Fruit fly (Drosophila melanogaster): Measurements from ENCODE around the gene CG42570.
A peak's percentile ranks its signal among the peaks of the same experiment; 100 is the strongest.

Gene CG42570

DNA sequence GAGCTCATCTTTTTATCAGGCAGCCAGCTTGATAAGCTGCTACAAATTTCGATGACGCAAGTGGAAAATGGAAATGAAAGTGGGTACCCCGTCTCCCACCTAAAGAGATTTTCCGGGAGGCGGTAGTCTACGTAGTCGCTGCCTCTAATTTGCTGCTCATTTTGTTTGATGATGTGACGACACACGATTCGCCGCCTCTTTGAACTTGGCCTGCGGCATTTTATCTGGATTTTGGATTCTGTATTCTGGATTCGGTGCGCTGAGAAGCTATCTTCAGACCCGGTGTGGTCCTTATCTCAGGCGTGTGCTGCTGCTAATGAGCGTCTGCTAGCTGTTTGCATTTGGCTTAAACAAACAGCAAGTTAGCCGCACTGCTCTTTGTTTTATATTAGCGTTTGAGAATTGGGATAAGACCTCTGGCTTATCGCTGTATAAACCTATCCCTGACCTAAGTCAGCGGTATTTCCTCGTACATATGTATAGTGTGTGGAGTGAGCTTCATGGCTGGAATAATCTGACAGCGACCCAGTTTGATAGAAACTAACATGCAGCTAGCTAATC lies 3.6 kb upstream of the CG42570 start (continued):
- TF ChIP-seq dmrt99B (tag; optimal IDR thresholded peaks at IDR 0.05) (peak; percentile 20), CG17912 (GFP tag; optimal IDR thresholded peaks at IDR 0.05) (peak; percentile 7), CG10209 (GFP tag; optimal IDR thresholded peaks at IDR 0.05) (peak; percentile 77), CG1647 (GFP tag; optimal IDR thresholded peaks at IDR 0.05) (peak; percentile 36), chif (GFP tag; optimal IDR thresholded peaks at IDR 0.05) (peak; percentile 42 to 48), mam (GFP tag; optimal IDR thresholded peaks at IDR 0.05) (peak; percentile 28), CG7556 (GFP tag; optimal IDR thresholded peaks at IDR 0.05) (peak; percentile 43), so (GFP tag; IDR thresholded peaks at IDR 0.05) (0 out of 3 replicates have a peak, but pooled peaks have one; percentile 62), CG11456 (GFP tag; IDR thresholded peaks at IDR 0.05) (peak; percentile 63; the same call in 2 of the 3 replicates), dati (GFP tag; IDR thresholded peaks at IDR 0.05) (no peak), fu2 (GFP tag; optimal IDR thresholded peaks at IDR 0.05) (no peak), Six4 (GFP tag; optimal IDR thresholded peaks at IDR 0.05) (no peak), CG2678 (tag; optimal IDR thresholded peaks at IDR 0.05) (peak; percentile 71), disco-r (GFP tag; optimal IDR thresholded peaks at IDR 0.05) (peak; percentile 45), Sox100B (GFP tag; optimal IDR thresholded peaks at IDR 0.05) (peak; percentile 42), CG9876 (GFP tag; optimal IDR thresholded peaks at IDR 0.05) (peak; percentile 29), nau (GFP tag; optimal IDR thresholded peaks at IDR 0.05) (peak; percentile 75), HHEX (GFP tag; optimal IDR thresholded peaks at IDR 0.05) (peak; percentile 73), CG13624 (GFP tag; optimal IDR thresholded peaks at IDR 0.05) (peak; percentile 30), ato (GFP tag; IDR thresholded peaks at IDR 0.05; ENCODE audit: partially characterized antibody) (no peak), Mes4 (GFP tag; optimal IDR thresholded peaks at IDR 0.05) (peak; percentile 58), ttk (GFP tag; IDR thresholded peaks at IDR 0.05) (0 out of 2 replicates have a peak, but pooled peaks have one; percentile 17), mirr (GFP tag; optimal IDR thresholded peaks at IDR 0.05) (peak; percentile 16), CG2202 (tag; optimal IDR thresholded peaks at IDR 0.05) (peak; percentile 67), CG17385 (GFP tag; optimal IDR thresholded peaks at IDR 0.05) (peak; percentile 22), CG4360 (GFP tag; IDR thresholded peaks at IDR 0.05) (peak; percentile 60), CG4854 (GFP tag; optimal IDR thresholded peaks at IDR 0.05) (peak; percentile 74), ind (GFP tag; optimal IDR thresholded peaks at IDR 0.05) (peak; percentile 0), bsh (GFP tag; optimal IDR thresholded peaks at IDR 0.05) (peak in 1 of 2 experiments; percentile 67), CG1233 (GFP tag; optimal IDR thresholded peaks at IDR 0.05) (peak; percentile 74), usp (GFP tag; optimal IDR thresholded peaks at IDR 0.05) (no peak), CG11398 (GFP tag; optimal IDR thresholded peaks at IDR 0.05) (peak; percentile 78), Fer1 (GFP tag; optimal IDR thresholded peaks at IDR 0.05) (peak; percentile 69), CG2116 (GFP tag; optimal IDR thresholded peaks at IDR 0.05) (peak; percentile 20), CG1602 (GFP tag; optimal IDR thresholded peaks at IDR 0.05) (peak; percentile 41), onecut (GFP tag; IDR thresholded peaks at IDR 0.05) (peak; percentile 50; the same call in 1 of the 2 replicates), pum (GFP tag; optimal IDR thresholded peaks at IDR 0.05) (peak; percentile 42), kah (GFP tag; optimal IDR thresholded peaks at IDR 0.05) (no peak), CG8388 (GFP tag; optimal IDR thresholded peaks at IDR 0.05) (no peak), CG14965 (GFP tag; optimal IDR thresholded peaks at IDR 0.05; ENCODE audit: borderline replicate concordance) (peak; percentile 48), CG15696 (tag; optimal IDR thresholded peaks at IDR 0.05) (peak; percentile 69), nerfin-1 (tag; optimal IDR thresholded peaks at IDR 0.05) (peak; percentile 7), fd3F (GFP tag; optimal IDR thresholded peaks at IDR 0.05) (peak; percentile 44), BtbVII (GFP tag; optimal IDR thresholded peaks at IDR 0.05) (peak; percentile 58), ken (GFP tag; IDR thresholded peaks at IDR 0.05) (0 out of 3 replicates have a peak, but pooled peaks have one; percentile 36), gcm (GFP tag; optimal IDR thresholded peaks at IDR 0.05) (peak; percentile 11), Hmr (GFP tag; optimal IDR thresholded peaks at IDR 0.05) (peak; percentile 75), salm (tag; optimal IDR thresholded peaks at IDR 0.05) (peak; percentile 11), gce (GFP tag; IDR thresholded peaks at IDR 0.05) (no peak)
